Fruit fly (Drosophila melanogaster): ENCODE results near the gene pip.

The pip gene

dm6 chr3L:19337398-19338086, at the start of gene pip:
Gene pip, minus strand, starts transcription at chr3L:19337609.
- TF ChIP-seq dpn (GFP tag; optimal IDR thresholded peaks at IDR 0.05): peak in 1 of 2 experiments; percentile 59
- peak; percentile 82 for TF ChIP-seq CG15514 (GFP tag; optimal IDR thresholded peaks at IDR 0.05)
- no peak; the same call in 1 of the 2 replicates for TF ChIP-seq stc (GFP tag; IDR thresholded peaks at IDR 0.05)
- TF ChIP-seq ttk (GFP tag; IDR thresholded peaks at IDR 0.05): no peak
- TF ChIP-seq Dll (GFP tag; IDR thresholded peaks at IDR 0.05; ENCODE audit: partially characterized antibody): no peak
- TF ChIP-seq HLHmδ (GFP tag; optimal IDR thresholded peaks at IDR 0.05): no peak
- TF ChIP-seq Trl (optimal IDR thresholded peaks at IDR 0.05): peak; percentile 19 to 32
- TF ChIP-seq Trl (GFP tag; optimal IDR thresholded peaks at IDR 0.05): peak; percentile 60
- TF ChIP-seq Jarid2 (GFP tag; optimal IDR thresholded peaks at IDR 0.05): peak; percentile 53
- no peak for TF ChIP-seq Usf (GFP tag; optimal IDR thresholded peaks at IDR 0.05)
- no peak for TF ChIP-seq emc (GFP tag; optimal IDR thresholded peaks at IDR 0.05)
- TF ChIP-seq ap (GFP tag; IDR thresholded peaks at IDR 0.05): no peak
- no peak for TF ChIP-seq E2f2 (GFP tag; IDR thresholded peaks at IDR 0.05)
- TF ChIP-seq CG1792 (GFP tag; optimal IDR thresholded peaks at IDR 0.05): peak; percentile 50
- peak; percentile 60 for TF ChIP-seq PHDP (tag; optimal IDR thresholded peaks at IDR 0.05)
- TF ChIP-seq wek (GFP tag; optimal IDR thresholded peaks at IDR 0.05): peak; percentile 85
- TF ChIP-seq CG11723 (GFP tag; optimal IDR thresholded peaks at IDR 0.05): peak; percentile 45
- TF ChIP-seq Hey (tag; optimal IDR thresholded peaks at IDR 0.05): peak; percentile 30
- TF ChIP-seq CG4360 (GFP tag; IDR thresholded peaks at IDR 0.05): no peak
- TF ChIP-seq gro (GFP tag; optimal IDR thresholded peaks at IDR 0.05): peak; percentile 45
- peak; percentile 87 for TF ChIP-seq CG6813 (GFP tag; optimal IDR thresholded peaks at IDR 0.05)
- peak; percentile 2 for TF ChIP-seq CG15269 (tag; optimal IDR thresholded peaks at IDR 0.05)
- no peak for TF ChIP-seq CG11093 (GFP tag; IDR thresholded peaks at IDR 0.05)
- TF ChIP-seq CG2712 (tag; optimal IDR thresholded peaks at IDR 0.05): no peak
- TF ChIP-seq CoRest (tag; optimal IDR thresholded peaks at IDR 0.05): no peak
- no peak for TF ChIP-seq lov (optimal IDR thresholded peaks at IDR 0.05)
- TF ChIP-seq lov (GFP tag; IDR thresholded peaks at IDR 0.05): 0 out of 3 replicates have a peak, but pooled peaks have one; percentile 19
- peak; percentile 21 for TF ChIP-seq CG12942 (GFP tag; optimal IDR thresholded peaks at IDR 0.05)
- peak; percentile 86 for TF ChIP-seq CG15073 (GFP tag; optimal IDR thresholded peaks at IDR 0.05)
- TF ChIP-seq CG18011 (GFP tag; optimal IDR thresholded peaks at IDR 0.05): no peak
- peak; percentile 65 for TF ChIP-seq CG4328 (GFP tag; optimal IDR thresholded peaks at IDR 0.05)
- TF ChIP-seq MTF-1 (GFP tag; optimal IDR thresholded peaks at IDR 0.05; ENCODE audit: borderline replicate concordance): peak; percentile 76
- no peak for TF ChIP-seq Six4 (GFP tag; optimal IDR thresholded peaks at IDR 0.05)
- TF ChIP-seq caup (GFP tag; optimal IDR thresholded peaks at IDR 0.05; ENCODE audit: severe bottlenecking): peak; percentile 84
- peak; percentile 41; the same call in 1 of the 2 replicates for TF ChIP-seq seq (GFP tag; IDR thresholded peaks at IDR 0.05)
- TF ChIP-seq grau (tag; optimal IDR thresholded peaks at IDR 0.05): peak; percentile 14
- TF ChIP-seq CG1603 (tag; optimal IDR thresholded peaks at IDR 0.05): peak; percentile 33
- TF ChIP-seq ind (GFP tag; optimal IDR thresholded peaks at IDR 0.05): no peak
- no peak for TF ChIP-seq CG3726 (GFP tag; IDR thresholded peaks at IDR 0.05)
- TF ChIP-seq CG17829 (tag; optimal IDR thresholded peaks at IDR 0.05): no peak
- peak; percentile 15; the same call in 1 of the 2 replicates for TF ChIP-seq onecut (GFP tag; IDR thresholded peaks at IDR 0.05)
- no peak for TF ChIP-seq CG34422 (GFP tag; IDR thresholded peaks at IDR 0.05)
- TF ChIP-seq bsh (GFP tag; optimal IDR thresholded peaks at IDR 0.05): peak in 1 of 2 experiments; percentile 34
- TF ChIP-seq CHES-1-like (GFP tag; optimal IDR thresholded peaks at IDR 0.05): peak; percentile 59
- TF ChIP-seq CG12219 (GFP tag; optimal IDR thresholded peaks at IDR 0.05): peak; percentile 40
- TF ChIP-seq CG4707 (GFP tag; optimal IDR thresholded peaks at IDR 0.05): peak; percentile 63
- TF ChIP-seq Mad (GFP tag; optimal IDR thresholded peaks at IDR 0.05): peak; percentile 7
- TF ChIP-seq ase (GFP tag; IDR thresholded peaks at IDR 0.05): no peak
- no peak for TF ChIP-seq Dfd (GFP tag; optimal IDR thresholded peaks at IDR 0.05)
- TF ChIP-seq GATAe (GFP tag; conservative IDR thresholded peaks at IDR 0.05): no peak
